Worm (Caenorhabditis elegans): ENCODE results near the gene mog-2.

The mog-2 gene

DNA sequence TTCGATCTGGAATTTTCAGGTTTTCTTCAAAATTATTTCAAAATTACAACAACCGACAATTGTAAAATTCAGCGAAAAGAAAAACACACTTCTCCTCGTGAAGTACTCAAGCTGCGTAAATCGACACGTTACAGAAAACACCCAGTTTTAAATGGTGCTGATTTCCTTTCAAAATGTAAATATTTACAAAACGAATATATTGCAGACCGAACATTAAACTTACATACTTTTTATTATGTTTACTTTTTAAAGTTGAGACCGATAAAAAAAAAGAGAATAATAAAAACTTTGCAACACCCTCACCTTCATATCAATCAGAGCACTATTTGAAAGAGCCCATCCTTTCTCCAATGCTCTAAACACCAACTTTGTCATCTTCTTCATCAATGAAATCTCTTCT, 46.7 kb downstream of the mog-2 start:
- TF ChIP-seq pag-3 (tag; optimal IDR thresholded peaks at IDR 0.05; ENCODE audit: borderline replicate concordance, insufficient read depth) = no peak
- no peak for TF ChIP-seq C04F5.9 (tag; optimal IDR thresholded peaks at IDR 0.05)
- TF ChIP-seq hpl-2 (GFP tag; optimal IDR thresholded peaks at IDR 0.05) = no peak
- no peak for TF ChIP-seq nhr-71 (tag; optimal IDR thresholded peaks at IDR 0.05)
- no peak for TF ChIP-seq lin-14 (GFP tag; optimal IDR thresholded peaks at IDR 0.05)
- no peak for TF ChIP-seq nhr-90 (tag; optimal IDR thresholded peaks at IDR 0.05; ENCODE audit: poor library complexity)
- TF ChIP-seq unc-98 (GFP tag; IDR thresholded peaks at IDR 0.05) = no peak
- no peak for TF ChIP-seq isw-1 (GFP tag; IDR thresholded peaks at IDR 0.05)
- no peak for TF ChIP-seq lsy-2 (tag; optimal IDR thresholded peaks at IDR 0.05)
- no peak for TF ChIP-seq fkh-10 (GFP tag; optimal IDR thresholded peaks at IDR 0.05)
- no peak for TF ChIP-seq nhr-84 (tag; optimal IDR thresholded peaks at IDR 0.05)
- TF ChIP-seq nhr-20 (tag; optimal IDR thresholded peaks at IDR 0.05) = no peak
- no peak for TF ChIP-seq nhr-12 (tag; optimal IDR thresholded peaks at IDR 0.05)
- TF ChIP-seq egl-13 (tag; optimal IDR thresholded peaks at IDR 0.05) = no peak
- TF ChIP-seq lin-35 (GFP tag; optimal IDR thresholded peaks at IDR 0.05) = no peak
- no peak for TF ChIP-seq grh-1 (GFP tag; IDR thresholded peaks at IDR 0.05)
- no peak for TF ChIP-seq ama-1 (optimal IDR thresholded peaks at IDR 0.05)
- no peak for TF ChIP-seq C16A3.4 (tag; optimal IDR thresholded peaks at IDR 0.05)
- TF ChIP-seq ets-5 (GFP tag; IDR thresholded peaks at IDR 0.05) = no peak
- no peak for TF ChIP-seq dsc-1 (tag; optimal IDR thresholded peaks at IDR 0.05)

ce11 chrII:4372406-4372805, 48.2 kb downstream of the mog-2 start, which contains the start of gene paic-1:
paic-1 (minus strand) TSS chrII:4372525.
- TF ChIP-seq nhr-47 (tag; optimal IDR thresholded peaks at IDR 0.05) (peak; percentile 28), Y116A8C.19 (tag; optimal IDR thresholded peaks at IDR 0.05; ENCODE audit: borderline replicate concordance) (no peak), nhr-12 (tag; optimal IDR thresholded peaks at IDR 0.05) (no peak), nhr-85 (tag) (no peak), fkh-8 (tag; optimal IDR thresholded peaks at IDR 0.05) (no peak), zip-4 (GFP tag; optimal IDR thresholded peaks at IDR 0.05) (no peak), C34B4.2 (tag; optimal IDR thresholded peaks at IDR 0.05) (no peak), nhr-71 (tag; optimal IDR thresholded peaks at IDR 0.05) (peak; percentile 4), skn-1 (tag; optimal IDR thresholded peaks at IDR 0.05) (no peak), nhr-28 (tag; optimal IDR thresholded peaks at IDR 0.05) (no peak), fos-1 (tag; optimal IDR thresholded peaks at IDR 0.05) (no peak), grh-1 (GFP tag; IDR thresholded peaks at IDR 0.05) (no peak), ceh-90 (tag; optimal IDR thresholded peaks at IDR 0.05) (no peak), elt-2 (tag; optimal IDR thresholded peaks at IDR 0.05) (peak; percentile 72), lin-39 (tag; optimal IDR thresholded peaks at IDR 0.05) (no peak)

DNA sequence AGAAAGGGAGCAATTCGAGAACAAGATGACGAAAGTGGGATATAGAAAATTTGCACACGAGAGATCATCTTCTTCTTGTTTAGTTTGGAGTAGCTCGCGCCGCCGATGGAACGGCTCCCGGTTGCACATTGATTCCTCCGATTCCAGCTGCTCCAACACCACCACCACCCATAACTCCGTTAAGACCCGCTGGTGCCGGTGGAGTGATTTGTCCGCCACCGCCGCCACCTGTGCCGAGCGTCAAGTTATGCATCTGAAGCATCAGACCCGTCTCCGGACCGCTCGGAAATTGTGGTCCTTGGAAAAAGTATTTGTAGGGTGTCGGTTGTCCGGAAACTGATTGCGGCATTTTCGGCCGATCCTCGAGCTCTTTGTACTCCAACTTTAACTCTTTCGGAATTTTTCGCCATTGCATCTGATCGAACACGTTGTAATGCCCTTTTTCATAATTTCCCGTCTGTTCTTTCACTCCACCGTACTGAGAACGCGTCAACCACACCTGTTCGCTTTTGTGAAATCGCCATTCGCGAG, 48.8 kb downstream of the mog-2 start:
- TF ChIP-seq efl-1 (optimal IDR thresholded peaks at IDR 0.05) (no peak), efl-1 (GFP tag; optimal IDR thresholded peaks at IDR 0.05 in 1 of 2) (peak in 1 of 2 experiments; percentile 8), fkh-4 (tag; optimal IDR thresholded peaks at IDR 0.05; ENCODE audit: borderline replicate concordance) (no peak)

DNA sequence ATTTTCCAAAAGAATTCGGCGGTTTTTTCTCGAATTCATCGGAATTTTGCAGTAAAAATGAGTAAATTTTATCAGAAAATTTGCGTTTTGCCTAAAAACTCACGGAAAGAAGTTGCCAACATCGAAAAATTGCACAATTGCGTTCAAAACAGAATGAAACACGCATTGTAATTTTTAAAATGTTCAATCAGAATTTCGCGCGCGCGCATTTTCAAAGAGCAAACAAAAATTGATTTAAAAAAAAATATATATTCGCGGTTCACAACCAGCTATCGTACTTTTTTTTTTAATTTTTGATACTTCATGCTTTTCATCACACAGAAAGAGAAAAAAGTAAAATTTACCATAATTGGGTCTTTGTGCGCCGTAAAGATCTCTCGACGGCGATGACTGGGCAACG, 50.7 kb downstream of the mog-2 start:
- no peak for TF ChIP-seq ztf-11 (tag; optimal IDR thresholded peaks at IDR 0.05)
- no peak for TF ChIP-seq nhr-28 (tag; optimal IDR thresholded peaks at IDR 0.05)
- TF ChIP-seq lsy-2 (tag; optimal IDR thresholded peaks at IDR 0.05) = no peak
- TF ChIP-seq nhr-19 (GFP tag; conservative IDR thresholded peaks at IDR 0.05) = no peak
- no peak for TF ChIP-seq fos-1 (tag; optimal IDR thresholded peaks at IDR 0.05)
- TF ChIP-seq swsn-7 (tag; optimal IDR thresholded peaks at IDR 0.05) = no peak
- TF ChIP-seq hpl-2 (GFP tag; optimal IDR thresholded peaks at IDR 0.05) = no peak
- no peak for TF ChIP-seq unc-30 (tag; optimal IDR thresholded peaks at IDR 0.05)
- no peak for TF ChIP-seq nhr-47 (tag; optimal IDR thresholded peaks at IDR 0.05)
- no peak for TF ChIP-seq elt-2 (tag; optimal IDR thresholded peaks at IDR 0.05)
- no peak for TF ChIP-seq ces-1 (GFP tag; optimal IDR thresholded peaks at IDR 0.05)
